Worm (Caenorhabditis elegans) whole organism, L1 larva: ENCODE measurements around the gene srt-56.
A peak's percentile ranks its signal among the peaks of the same experiment; 100 is the strongest.
"Not testable (repeated sequence)": the region's sequence is repeated elsewhere in the genome, so short reads cannot be mapped to it uniquely, and the experiment has no call there.

Source experiments
- C34B4.2 ChIP-seq: sonication (generic microtip); optimal IDR thresholded peaks from 2 replicates; lab custom pipeline; 2017; ENCODE audit warnings: mild to moderate bottlenecking, missing genetic modification characterization, missing compliant biosample characterization
- alr-1 ChIP-seq: fragments of 200-800 bp; sonication (Bioruptor generic); optimal IDR thresholded peaks from 2 replicates; lab custom pipeline; 2018; ENCODE audit warnings: borderline replicate concordance, mild to moderate bottlenecking, missing genetic modification characterization, missing compliant biosample characterization
- aly-2 ChIP-seq: fragments of 150-350 bp; optimal IDR thresholded peaks from 2 replicates; lab custom pipeline; 2014; ENCODE audit warnings: missing biosample characterization, missing genetic modification characterization
- ceh-63 ChIP-seq: fragments of 200-800 bp; sonication (Bioruptor generic); optimal IDR thresholded peaks from 2 replicates; lab custom pipeline; 2018; ENCODE audit warnings: mild to moderate bottlenecking, missing genetic modification characterization, missing compliant biosample characterization
- ceh-82 ChIP-seq, 3 experiments: fragments of 150-350 bp in 1 of 3; sonication (generic microtip) in 2 of 3; optimal IDR thresholded peaks; 2 replicates each; lab custom pipeline; 2014 to 2017; ENCODE audit warnings: missing biosample characterization in 3 of 3, missing genetic modification characterization in 3 of 3
- ceh-90 ChIP-seq: sonication (generic microtip); optimal IDR thresholded peaks from 2 replicates; lab custom pipeline; 2016; ENCODE audit warnings: missing genetic modification characterization, missing compliant biosample characterization
- ces-1 ChIP-seq: fragments of 150-350 bp; optimal IDR thresholded peaks from 2 replicates; lab custom pipeline; 2014; ENCODE audit warnings: missing biosample characterization, missing genetic modification reagents, missing genetic modification characterization
- dsc-1 ChIP-seq: sonication (generic microtip); optimal IDR thresholded peaks from 2 replicates; lab custom pipeline; 2016; ENCODE audit warnings: mild to moderate bottlenecking, missing genetic modification characterization, missing compliant biosample characterization
- egl-13 ChIP-seq: sonication (generic microtip); optimal IDR thresholded peaks from 2 replicates; lab custom pipeline; 2016; ENCODE audit warnings: missing genotype, missing genetic modification reagents, missing genetic modification characterization, missing compliant biosample characterization
- egl-27 ChIP-seq, 2 experiments: fragments of 150-350 bp in 1 of 2; sonication (generic microtip); optimal IDR thresholded peaks; 3 replicates each; lab custom pipeline; 2017 to 2018; ENCODE audit warnings: missing biosample characterization in 2 of 2, missing genetic modification characterization in 2 of 2, missing genetic modification reagents in 2 of 2
- ets-5 ChIP-seq: fragments of 200-800 bp; sonication (Bioruptor generic); IDR thresholded peaks from 2 replicates; pipeline ENCODE4 v1.3.6; 2022; ENCODE audit warnings: missing genetic modification characterization, missing compliant biosample characterization
- fkh-10 ChIP-seq: sonication (generic microtip); optimal IDR thresholded peaks from 2 replicates; lab custom pipeline; 2017; ENCODE audit warnings: missing biosample characterization, missing genetic modification reagents, missing genetic modification characterization
- fos-1 ChIP-seq: fragments of 150-350 bp; optimal IDR thresholded peaks from 2 replicates; lab custom pipeline; 2014; ENCODE audit warnings: missing biosample characterization, missing genetic modification characterization
- hlh-17 ChIP-seq: fragments of 200-800 bp; sonication (Bioruptor generic); optimal IDR thresholded peaks from 2 replicates; lab custom pipeline; 2018; ENCODE audit warnings: missing genetic modification characterization, mild to moderate bottlenecking, missing compliant biosample characterization, moderate library complexity, borderline replicate concordance
- irx-1 ChIP-seq: sonication (generic microtip); optimal IDR thresholded peaks from 2 replicates; lab custom pipeline; 2016; ENCODE audit warnings: missing genetic modification characterization, missing compliant biosample characterization
- isw-1 ChIP-seq: fragments of 200-800 bp; sonication (Bioruptor generic); IDR thresholded peaks from 2 replicates; pipeline ENCODE4 v1.3.6; 2022; ENCODE audit warnings: missing genetic modification characterization, missing compliant biosample characterization
- jun-1 ChIP-seq: fragments of 150-350 bp; optimal IDR thresholded peaks from 2 replicates; lab custom pipeline; 2014; ENCODE audit warnings: missing biosample characterization, missing genetic modification reagents, missing genetic modification characterization
- lin-13 ChIP-seq: fragments of 150-350 bp; optimal IDR thresholded peaks from 2 replicates; lab custom pipeline; 2014; ENCODE audit warnings: missing biosample characterization, missing genetic modification reagents, missing genetic modification characterization
- lin-14 ChIP-seq: fragments of 200-800 bp; sonication (Bioruptor generic); optimal IDR thresholded peaks from 2 replicates; lab custom pipeline; 2018; ENCODE audit warnings: mild to moderate bottlenecking, missing genetic modification characterization, moderate library complexity, missing compliant biosample characterization
- lin-35 ChIP-seq, 2 experiments: fragments of 150-350 bp; optimal IDR thresholded peaks; 2 replicates each; lab custom pipeline; 2014; ENCODE audit warnings: missing biosample characterization in 2 of 2, missing genetic modification characterization in 2 of 2, missing genetic modification reagents in 2 of 2
- lin-39 ChIP-seq: fragments of 150-350 bp; optimal IDR thresholded peaks from 2 replicates; lab custom pipeline; 2014; ENCODE audit warnings: missing biosample characterization, missing genetic modification reagents, missing genetic modification characterization
- lsy-2 ChIP-seq, 2 experiments: fragments of 150-350 bp; optimal IDR thresholded peaks; 2 replicates each; lab custom pipeline; 2014; ENCODE audit warnings: missing biosample characterization in 2 of 2, missing genetic modification characterization in 2 of 2
- mab-9 ChIP-seq: fragments of 200-800 bp; sonication (Bioruptor generic); IDR thresholded peaks from 2 replicates; pipeline ENCODE4 v1.3.6; 2022; ENCODE audit warnings: missing genetic modification reagents, missing genetic modification characterization, missing compliant biosample characterization
- mep-1 ChIP-seq: fragments of 150-350 bp; optimal IDR thresholded peaks from 2 replicates; lab custom pipeline; 2014; ENCODE audit warnings: missing biosample characterization, missing genetic modification characterization
- nhr-11 ChIP-seq: fragments of 150-350 bp; optimal IDR thresholded peaks from 2 replicates; lab custom pipeline; 2014; ENCODE audit warnings: missing biosample characterization, missing genetic modification characterization
- nhr-12 ChIP-seq: sonication (generic microtip); optimal IDR thresholded peaks from 2 replicates; lab custom pipeline; 2017; ENCODE audit warnings: missing biosample characterization, missing genetic modification characterization
- nhr-19 ChIP-seq: fragments of 200-800 bp; sonication (Bioruptor generic); conservative IDR thresholded peaks from 2 replicates; pipeline ENCODE4 v1.3.6; 2022; ENCODE audit warnings: missing genetic modification characterization, missing compliant biosample characterization
- nhr-20 ChIP-seq: sonication (generic microtip); optimal IDR thresholded peaks from 2 replicates; lab custom pipeline; 2016; ENCODE audit warnings: mild to moderate bottlenecking, missing genetic modification characterization, missing compliant biosample characterization
- nhr-76 ChIP-seq: sonication (generic microtip); optimal IDR thresholded peaks from 2 replicates; lab custom pipeline; 2017; ENCODE audit warnings: missing biosample characterization, missing genetic modification characterization
- nhr-77 ChIP-seq: fragments of 150-350 bp; optimal IDR thresholded peaks from 2 replicates; lab custom pipeline; 2014; ENCODE audit warnings: missing biosample characterization, missing genetic modification characterization
- pag-3 ChIP-seq: sonication (generic microtip); optimal IDR thresholded peaks from 2 replicates; lab custom pipeline; 2017; ENCODE audit warnings: missing genetic modification characterization, mild to moderate bottlenecking, missing compliant biosample characterization, antibody characterized with exemption, borderline replicate concordance; ENCODE audit not compliant: insufficient read depth
- pax-3 ChIP-seq: fragments of 200-800 bp; sonication (Bioruptor generic); optimal IDR thresholded peaks from 2 replicates; lab custom pipeline; 2018; ENCODE audit warnings: mild to moderate bottlenecking, missing genetic modification characterization, moderate library complexity, missing compliant biosample characterization
- rnt-1 ChIP-seq: sonication (generic microtip); optimal IDR thresholded peaks from 2 replicates; lab custom pipeline; 2016; ENCODE audit warnings: mild to moderate bottlenecking, missing genetic modification characterization, moderate library complexity, missing compliant biosample characterization
- snpc-4 ChIP-seq: fragments of 150-350 bp; optimal IDR thresholded peaks from 2 replicates; lab custom pipeline; 2014; ENCODE audit warnings: missing biosample characterization, missing genetic modification characterization
- sptf-1 ChIP-seq: fragments of 150-350 bp; optimal IDR thresholded peaks from 2 replicates; lab custom pipeline; 2014; ENCODE audit warnings: missing biosample characterization, missing genetic modification characterization
- tbx-2 ChIP-seq: sonication (generic microtip); optimal IDR thresholded peaks from 2 replicates; lab custom pipeline; 2016; ENCODE audit warnings: missing genetic modification characterization, missing compliant biosample characterization
- tlp-1 ChIP-seq: fragments of 150-350 bp; optimal IDR thresholded peaks from 2 replicates; lab custom pipeline; 2014; ENCODE audit warnings: missing biosample characterization, missing genetic modification characterization
- unc-130 ChIP-seq: fragments of 150-350 bp; optimal IDR thresholded peaks from 2 replicates; lab custom pipeline; 2017; ENCODE audit warnings: missing biosample characterization, missing genetic modification characterization, inconsistent platforms
- unc-30 ChIP-seq: sonication (generic microtip); optimal IDR thresholded peaks from 2 replicates; lab custom pipeline; 2017; ENCODE audit warnings: missing biosample characterization, missing genetic modification characterization
- unc-86 ChIP-seq: sonication (generic microtip); optimal IDR thresholded peaks from 2 replicates; lab custom pipeline; 2016; ENCODE audit warnings: missing genetic modification characterization, missing compliant biosample characterization
- unc-98 ChIP-seq: fragments of 200-800 bp; sonication (Bioruptor generic); IDR thresholded peaks from 2 replicates; pipeline ENCODE4 v1.3.6; 2022; ENCODE audit warnings: missing genetic modification characterization, missing compliant biosample characterization
- xbp-1 ChIP-seq: sonication (generic microtip); optimal IDR thresholded peaks from 2 replicates; lab custom pipeline; 2016; ENCODE audit warnings: missing genetic modification characterization, missing compliant biosample characterization
- zip-4 ChIP-seq: fragments of 200-800 bp; sonication (Bioruptor generic); optimal IDR thresholded peaks from 2 replicates; lab custom pipeline; 2018; ENCODE audit warnings: mild to moderate bottlenecking, missing genetic modification characterization, moderate library complexity, missing compliant biosample characterization
- ztf-4 ChIP-seq: fragments of 150-350 bp; optimal IDR thresholded peaks from 2 replicates; lab custom pipeline; 2014; ENCODE audit warnings: missing biosample characterization, missing genetic modification characterization

Gene srt-56

ce11 chrV:3107450-3107849, 14.2 kb downstream of the srt-56 start, which contains the start of gene str-68:
Gene str-68 (minus strand): TSS chrV:3107550.
- no peak for TF ChIP-seq mep-1 (tag; lab: Kevin White, UChicago)
- no peak for TF ChIP-seq sptf-1
- no peak for TF ChIP-seq ces-1 (GFP tag; lab: Kevin White, UChicago)
- no peak for TF ChIP-seq lin-14 (GFP tag; lab: Kevin White, UChicago)
- TF ChIP-seq jun-1 (tag; lab: Kevin White, UChicago), result no peak
- TF ChIP-seq alr-1 (tag; lab: Kevin White, UChicago), result no peak
- TF ChIP-seq C34B4.2 (tag; lab: Kevin White, UChicago), result no peak
- no peak for TF ChIP-seq snpc-4 (tag; lab: Kevin White, UChicago)
- TF ChIP-seq unc-98 (GFP tag; lab: Robert Waterston, UW), result no peak
- no peak for TF ChIP-seq fos-1 (tag; lab: Kevin White, UChicago)
- TF ChIP-seq rnt-1, result no peak
- no peak for TF ChIP-seq unc-130 (tag; lab: Kevin White, UChicago)
- no peak for TF ChIP-seq nhr-19
- no peak for TF ChIP-seq isw-1 (GFP tag; lab: Robert Waterston, UW)
- TF ChIP-seq ceh-90 (tag; lab: Kevin White, UChicago), result no peak
- no peak for TF ChIP-seq tbx-2 (tag; lab: Kevin White, UChicago)
- no peak for TF ChIP-seq pax-3 (tag; lab: Kevin White, UChicago)
- TF ChIP-seq pag-3 (tag; lab: Kevin White, UChicago), result no peak
- no peak for TF ChIP-seq ceh-63 (GFP tag; lab: Kevin White, UChicago)
- TF ChIP-seq unc-30, result no peak

DNA sequence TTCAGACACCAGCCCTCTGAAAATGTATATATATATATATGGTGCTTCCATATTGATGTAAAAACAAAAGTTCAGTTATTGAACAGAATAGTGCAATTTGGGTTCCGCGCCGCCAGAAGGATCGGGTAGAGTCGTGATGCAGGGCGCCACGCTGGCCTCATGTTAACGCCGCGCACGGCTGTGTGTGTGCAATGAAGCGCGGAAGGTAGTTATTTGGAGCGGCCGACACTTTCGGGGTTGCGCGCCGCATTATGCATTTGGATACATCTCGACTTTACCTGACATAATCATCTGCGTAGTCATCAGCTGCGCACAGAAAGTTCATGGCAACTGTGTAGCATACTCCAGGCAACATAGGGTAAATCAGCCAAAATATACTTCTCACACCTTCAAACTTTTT, 14.9 kb downstream of the srt-56 start:
- peak; percentile 25 for TF ChIP-seq snpc-4 (tag; lab: Kevin White, UChicago)
- TF ChIP-seq fos-1 (tag; lab: Kevin White, UChicago), result no peak

ce11 chrV:3105810-3106209, 15.8 kb downstream of the srt-56 start, which contains the start of gene str-69:
Gene str-69 (minus strand): TSS chrV:3105910.
- TF ChIP-seq alr-1 (tag; lab: Kevin White, UChicago) (no peak), rnt-1 (no peak), xbp-1 (no peak), mab-9 (GFP tag; lab: Robert Waterston, UW) (no peak), lin-13 (GFP tag; lab: Kevin White, UChicago) (no peak), ets-5 (GFP tag; lab: Robert Waterston, UW) (no peak), ztf-4 (no peak), nhr-11 (tag; lab: Kevin White, UChicago) (no peak)

DNA sequence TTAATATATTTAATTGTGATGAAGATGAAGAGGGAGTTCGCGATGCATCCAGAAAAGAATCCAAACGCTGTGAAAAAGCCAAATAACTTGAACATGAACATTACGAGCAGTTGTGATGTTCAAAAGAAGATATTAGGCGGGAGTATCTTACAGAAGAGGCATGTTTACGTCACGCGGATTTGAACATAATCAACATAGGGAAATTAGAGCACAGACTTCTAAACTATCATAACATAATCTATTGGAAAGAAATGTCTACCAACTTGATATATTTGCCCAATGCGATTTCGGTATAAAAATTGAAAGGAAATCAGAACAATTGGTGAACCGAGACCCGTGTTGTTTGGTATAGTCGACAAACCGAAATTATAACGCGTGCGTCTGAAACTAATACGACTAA, 17.5 kb downstream of the srt-56 start, which contains the start of gene str-66:
str-66 (minus strand) TSS at position 101 of the 400 bp plus-strand sequence.
- no peak for TF ChIP-seq lin-39 (tag; lab: Kevin White, UChicago)

DNA sequence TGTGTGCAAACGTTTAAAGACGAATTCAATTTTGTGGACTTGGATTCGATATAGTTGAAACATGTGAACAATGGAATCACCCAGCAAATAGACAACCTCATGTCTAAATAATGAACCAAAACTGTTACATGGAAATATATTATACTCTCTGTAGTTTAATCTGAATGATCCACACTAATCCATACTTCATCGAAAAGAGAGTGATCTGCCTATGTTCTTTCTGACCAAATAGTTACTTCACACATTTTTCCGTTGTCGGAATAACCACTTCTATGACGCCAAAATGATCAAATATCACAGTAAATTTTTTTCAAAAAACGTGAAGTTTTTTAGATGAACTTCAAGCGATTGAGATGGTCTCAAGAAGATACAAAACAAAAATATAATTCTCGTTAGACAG, 19.6 kb downstream of the srt-56 start, which contains the start of gene Y73C8C.4:
Y73C8C.4 (minus strand) TSS at position 101 of the 400 bp plus-strand sequence.
- not testable (repeated sequence) for TF ChIP-seq irx-1 (tag; lab: Kevin White, UChicago); nhr-20 (tag; lab: Kevin White, UChicago); ceh-82 (tag; optimal IDR thresholded peaks at IDR 0.05; lab: Kevin White, UChicago)

- TF ChIP-seq nhr-12 (tag; lab: Kevin White, UChicago), result no peak
- no peak for TF ChIP-seq hlh-17 (GFP tag; lab: Kevin White, UChicago)
- no peak for TF ChIP-seq unc-86 (tag; lab: Kevin White, UChicago)
- no peak for TF ChIP-seq dsc-1 (tag; lab: Kevin White, UChicago)
- no peak for TF ChIP-seq mep-1 (tag; lab: Kevin White, UChicago)
- no peak for TF ChIP-seq fkh-10 (GFP tag; lab: Kevin White, UChicago)
- TF ChIP-seq aly-2 (tag; lab: Kevin White, UChicago), result no peak
- TF ChIP-seq egl-27 (tag; optimal IDR thresholded peaks at IDR 0.05; lab: Kevin White, UChicago), result no peak
- no peak for TF ChIP-seq nhr-76 (tag; lab: Kevin White, UChicago)
- no peak for TF ChIP-seq lin-35 (GFP tag; optimal IDR thresholded peaks at IDR 0.05; lab: Kevin White, UChicago)
- no peak for TF ChIP-seq tbx-2 (tag; lab: Kevin White, UChicago)
- TF ChIP-seq nhr-77 (tag; lab: Kevin White, UChicago), result no peak
- TF ChIP-seq lsy-2 (tag; optimal IDR thresholded peaks at IDR 0.05; lab: Kevin White, UChicago), result no peak
- no peak for TF ChIP-seq zip-4
- TF ChIP-seq egl-13, result no peak
- no peak for TF ChIP-seq tlp-1 (tag; lab: Kevin White, UChicago)
Measured at ce11 chrV:3100527-3100926, 21.1 kb downstream of the srt-56 start.
